Worm (Caenorhabditis elegans) whole organism, young adult: ENCODE results near the gene F59E11.6.

ENCODE experiments used
- D2030.7 ChIP-seq: fragments of 200-800 bp; sonication (Bioruptor generic); IDR thresholded peaks from 2 replicates; pipeline ENCODE4 v1.3.6; 2022; ENCODE audit warnings: missing genetic modification reagents, missing genetic modification characterization, missing compliant biosample characterization
- F33H1.4 ChIP-seq: fragments of 200-800 bp; sonication (Bioruptor generic); IDR thresholded peaks from 2 replicates; pipeline ENCODE4 v1.3.6; 2022; ENCODE audit warnings: missing genetic modification reagents, missing genetic modification characterization, missing compliant biosample characterization
- F49E8.2 ChIP-seq: sonication (generic microtip); optimal IDR thresholded peaks from 3 replicates; lab custom pipeline; 2017; ENCODE audit warnings: missing genetic modification characterization, mild to moderate bottlenecking, missing compliant biosample characterization, antibody characterized with exemption, moderate library complexity; ENCODE audit not compliant: insufficient read depth
- F57C9.4 ChIP-seq: sonication (generic microtip); optimal IDR thresholded peaks from 2 replicates; lab custom pipeline; 2017; ENCODE audit warnings: mild to moderate bottlenecking, missing genetic modification characterization, missing compliant biosample characterization
- K11D2.4 ChIP-seq: fragments of 200-800 bp; sonication (Bioruptor generic); IDR thresholded peaks from 2 replicates; pipeline ENCODE4 v1.3.6; 2022; ENCODE audit warnings: missing genetic modification reagents, missing genetic modification characterization, missing compliant biosample characterization
- ZK185.1 ChIP-seq: sonication (generic microtip); optimal IDR thresholded peaks from 2 replicates; lab custom pipeline; 2016; ENCODE audit warnings: mild to moderate bottlenecking, missing genetic modification characterization, missing compliant biosample characterization; ENCODE audit not compliant: poor library complexity, severe bottlenecking
- aptf-3 ChIP-seq: fragments of 200-800 bp; sonication (Bioruptor generic); IDR thresholded peaks from 2 replicates; pipeline ENCODE4 v1.3.6; 2022; ENCODE audit warnings: missing genetic modification characterization, missing compliant biosample characterization
- athp-1 ChIP-seq: sonication (generic microtip); optimal IDR thresholded peaks from 2 replicates; lab custom pipeline; 2017; ENCODE audit warnings: mild to moderate bottlenecking, missing genetic modification characterization, missing compliant biosample characterization
- attf-3 ChIP-seq: fragments of 200-800 bp; sonication (Bioruptor generic); conservative IDR thresholded peaks from 2 replicates; pipeline ENCODE4 v1.3.6; 2022; ENCODE audit warnings: missing genetic modification reagents, missing genetic modification characterization, missing compliant biosample characterization
- chd-7 ChIP-seq: sonication (generic microtip); optimal IDR thresholded peaks from 2 replicates; lab custom pipeline; 2016; ENCODE audit warnings: mild to moderate bottlenecking, missing genetic modification characterization, moderate library complexity, missing compliant biosample characterization
- die-1 ChIP-seq: sonication (generic microtip); optimal IDR thresholded peaks from 2 replicates; lab custom pipeline; 2016; ENCODE audit warnings: missing genotype, mild to moderate bottlenecking, missing genetic modification characterization, missing compliant biosample characterization
- egl-18 ChIP-seq: fragments of 200-800 bp; sonication (Bioruptor generic); IDR thresholded peaks from 2 replicates; pipeline ENCODE4 v1.3.6; 2022; ENCODE audit warnings: missing genetic modification reagents, missing genetic modification characterization, missing compliant biosample characterization
- ekl-4 ChIP-seq: fragments of 200-800 bp; sonication (Bioruptor generic); IDR thresholded peaks from 2 replicates; pipeline ENCODE4 v1.3.6; 2022; ENCODE audit warnings: missing genetic modification reagents, missing genetic modification characterization, missing compliant biosample characterization
- lin-35 ChIP-seq, 3 experiments: fragments of 150-350 bp in 2 of 3; sonication (generic microtip) in 1 of 3; optimal IDR thresholded peaks; 2 replicates each; lab custom pipeline; 2014 to 2018; ENCODE audit warnings: missing biosample characterization in 3 of 3, missing genetic modification characterization in 3 of 3, missing genetic modification reagents in 3 of 3
- lin-40 ChIP-seq: sonication (generic microtip); optimal IDR thresholded peaks from 2 replicates; lab custom pipeline; 2016; ENCODE audit warnings: missing genetic modification characterization, mild to moderate bottlenecking, missing compliant biosample characterization, missing genotype, missing genetic modification reagents
- lsl-1 ChIP-seq: fragments of 200-800 bp; sonication (Bioruptor generic); optimal IDR thresholded peaks from 2 replicates; lab custom pipeline; 2018; ENCODE audit warnings: mild to moderate bottlenecking, missing genetic modification characterization, moderate library complexity, missing compliant biosample characterization
- madf-8 ChIP-seq: fragments of 200-800 bp; sonication (Bioruptor generic); conservative IDR thresholded peaks from 2 replicates; pipeline ENCODE4 v1.3.6; 2022; ENCODE audit warnings: missing genetic modification reagents, missing genetic modification characterization, missing compliant biosample characterization
- mxl-1 ChIP-seq: sonication (generic microtip); optimal IDR thresholded peaks from 2 replicates; lab custom pipeline; 2016; ENCODE audit warnings: missing genetic modification characterization, missing compliant biosample characterization
- nhr-120 ChIP-seq: fragments of 200-800 bp; sonication (Bioruptor generic); IDR thresholded peaks from 2 replicates; pipeline ENCODE4 v1.3.6; 2022; ENCODE audit warnings: missing genetic modification characterization, missing compliant biosample characterization
- rec-8 ChIP-seq, 2 experiments: sonication (generic microtip); optimal IDR thresholded peaks; 2 replicates each; lab custom pipeline; 2016; ENCODE audit warnings: mild to moderate bottlenecking in 2 of 2, missing genetic modification characterization in 2 of 2, missing genetic modification reagents in 2 of 2, missing genotype in 2 of 2, missing biosample characterization in 1 of 2, missing compliant biosample characterization in 1 of 2, moderate library complexity in 1 of 2
- repo-1 ChIP-seq: sonication (generic microtip); optimal IDR thresholded peaks from 2 replicates; lab custom pipeline; 2017; ENCODE audit warnings: mild to moderate bottlenecking, missing genetic modification characterization, missing compliant biosample characterization
- rpc-1 ChIP-seq, 2 experiments: fragments of 150-350 bp in 1 of 2; sonication (generic microtip) in 1 of 2; optimal IDR thresholded peaks; 2 replicates each; lab custom pipeline; 2014 to 2018; ENCODE audit warnings: missing biosample characterization in 1 of 2, missing genetic modification characterization in 1 of 2, missing genetic modification reagents in 1 of 2, missing genotype in 1 of 2
- ztf-18 ChIP-seq: sonication (generic microtip); optimal IDR thresholded peaks from 2 replicates; lab custom pipeline; 2016; ENCODE audit warnings: missing genotype, mild to moderate bottlenecking, missing genetic modification characterization, missing compliant biosample characterization

Gene F59E11.6

DNA sequence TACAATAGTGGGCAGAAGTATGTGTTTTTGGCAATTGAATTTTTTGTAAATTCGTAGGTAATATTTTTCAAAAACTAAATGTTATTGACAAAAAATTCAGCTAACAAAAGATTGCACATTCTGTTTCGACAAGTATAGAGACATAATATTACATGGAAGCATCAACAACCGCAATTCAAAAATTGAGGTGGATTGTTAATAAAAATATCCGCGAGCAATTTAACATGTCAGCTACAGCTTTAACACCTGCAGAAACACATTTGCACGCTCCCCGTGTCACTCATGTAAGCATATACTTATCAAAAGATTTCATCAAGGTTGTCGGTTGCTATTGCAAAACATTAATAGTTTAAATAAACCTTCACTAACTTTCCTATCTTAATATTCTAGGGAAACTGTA, 44.1 kb downstream of the F59E11.6 start, which contains the start of gene srsx-34:
TSS of gene srsx-34 (plus strand) at position 301 of the 400 bp plus-strand sequence.
- TF ChIP-seq F57C9.4 (tag; lab: Kevin White, UChicago) (no peak), die-1 (no peak), K11D2.4 (GFP tag; lab: Robert Waterston, UW) (no peak), athp-1 (tag; lab: Kevin White, UChicago) (no peak), aptf-3 (GFP tag; lab: Robert Waterston, UW) (no peak), lin-40 (no peak), chd-7 (tag; lab: Kevin White, UChicago) (no peak), lin-35 (GFP tag; optimal IDR thresholded peaks at IDR 0.05; lab: Kevin White, UChicago) (no peak), ztf-18 (tag; lab: Kevin White, UChicago) (no peak), mxl-1 (no peak), rec-8 (tag; optimal IDR thresholded peaks at IDR 0.05; lab: Kevin White, UChicago) (no peak)

ce11 chrV:9041030-9041429, 49.4 kb downstream of the F59E11.6 start, which contains the start of gene cyp-33B1:
Gene cyp-33B1 (plus strand): TSS chrV:9041330.
- TF ChIP-seq F33H1.4 (GFP tag; lab: Robert Waterston, UW) (no peak), ZK185.1 (tag; lab: Kevin White, UChicago) (no peak), D2030.7 (GFP tag; lab: Robert Waterston, UW) (no peak), repo-1 (no peak), lsl-1 (no peak), rpc-1 (optimal IDR thresholded peaks at IDR 0.05; lab: Kevin White, UChicago) (no peak), rpc-1 (tag; optimal IDR thresholded peaks at IDR 0.05; lab: Kevin White, UChicago) (no peak), attf-3 (GFP tag; lab: Robert Waterston, UW) (no peak), egl-18 (no peak), ekl-4 (GFP tag; lab: Robert Waterston, UW) (no peak), nhr-120 (GFP tag; lab: Robert Waterston, UW) (no peak), F49E8.2 (tag; lab: Kevin White, UChicago) (no peak), madf-8 (GFP tag; lab: Robert Waterston, UW) (no peak)
- TF ChIP-seq, all 124 proteins: peak for 0
